Fruit fly (Drosophila melanogaster) Kc167 (cell line): Measurements from ENCODE around the gene CG43851.

Experiments used
- Sin3A ChIP-seq: fragments of >200 bp; optimal IDR thresholded peaks from 2 replicates; lab custom pipeline; 2018; ENCODE audit warnings: missing external identifiers
- psq ChIP-seq: fragments of >200 bp; optimal IDR thresholded peaks from 2 replicates; lab custom pipeline; 2017; ENCODE audit warnings: missing external identifiers

DNA sequence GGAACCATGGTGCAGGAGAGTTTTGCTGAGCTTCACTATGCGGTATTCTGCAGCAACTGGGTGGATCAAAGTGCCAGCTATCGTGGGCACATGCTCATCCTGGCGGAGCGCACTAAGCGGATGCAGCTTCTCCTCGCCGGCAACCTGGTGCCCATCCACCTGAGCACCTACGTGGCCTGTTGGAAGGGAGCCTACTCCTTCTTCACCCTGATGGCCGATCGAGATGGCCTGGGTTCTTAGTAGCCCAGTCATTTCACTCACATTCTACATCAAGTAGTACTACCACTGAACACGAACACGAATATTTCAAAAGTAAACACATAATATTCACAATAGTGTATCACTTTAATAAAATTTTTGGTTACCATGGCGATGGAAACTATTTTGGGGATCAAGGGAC, 7.4 kb downstream of the CG43851 start, which contains the start of gene Prosbeta4R2:
- no peak for TF ChIP-seq Sin3A (lab: Kevin White, UChicago)
- no peak for TF ChIP-seq psq (lab: Kevin White, UChicago)
